Fruit fly (Drosophila melanogaster) Kc167 (cell line): ENCODE measurements around the gene Ugt36A1.

Experiments
- h ChIP-seq: fragments of >200 bp; optimal IDR thresholded peaks from 3 replicates; lab custom pipeline; 2018; ENCODE audit warnings: missing external identifiers
- psq ChIP-seq: fragments of >200 bp; optimal IDR thresholded peaks from 2 replicates; lab custom pipeline; 2017; ENCODE audit warnings: missing external identifiers

DNA sequence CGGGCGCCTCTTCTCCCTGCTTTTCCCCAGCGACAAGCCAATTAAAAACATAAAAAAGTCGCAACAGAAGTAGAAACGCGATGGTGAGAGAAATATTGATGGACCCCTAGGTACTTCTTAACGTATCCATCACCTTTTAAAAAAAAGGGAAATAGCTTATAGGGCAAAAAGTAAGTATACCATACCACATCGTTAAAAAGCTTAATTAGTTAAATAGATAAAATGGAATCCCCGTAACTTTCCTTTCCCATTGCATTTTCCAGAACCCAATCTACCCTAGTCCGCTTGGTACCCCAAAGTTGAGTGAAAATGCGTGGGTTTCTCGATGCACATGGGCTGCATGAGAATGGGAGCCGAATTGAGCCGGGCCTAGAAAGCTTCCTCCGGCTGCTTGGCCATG is 24.3 kb upstream of the Ugt36A1 start:
- no peak for TF ChIP-seq psq
- TF ChIP-seq h (lab: Kevin White, UChicago), result no peak
